Fruit fly (Drosophila melanogaster): ENCODE data around the gene CG1486.

The CG1486 gene

DNA sequence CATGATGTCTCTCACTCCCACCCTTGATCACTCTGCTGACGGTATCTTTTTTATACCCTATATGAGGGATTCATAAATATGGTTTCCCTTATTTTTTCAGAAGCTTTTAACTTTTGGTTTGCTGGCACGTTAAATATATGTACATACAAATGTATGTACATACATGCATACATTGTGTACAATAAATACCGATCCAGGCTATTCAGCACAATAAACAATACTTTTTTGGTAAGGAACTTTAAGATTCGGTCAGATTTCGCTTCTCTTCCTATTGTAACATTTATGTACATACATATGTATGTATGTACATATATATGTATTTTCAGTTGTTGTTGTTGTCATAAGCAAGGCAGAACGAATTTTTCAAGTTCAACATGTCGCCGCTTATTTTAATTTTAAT lies 41.8 kb upstream of the CG1486 start (continued):
- TF ChIP-seq Hr51 (GFP tag; optimal IDR thresholded peaks at IDR 0.05): no peak
- no peak for TF ChIP-seq MBD-R2 (GFP tag; IDR thresholded peaks at IDR 0.05)
- no peak for TF ChIP-seq CG6854 (GFP tag; optimal IDR thresholded peaks at IDR 0.05)
- TF ChIP-seq Bteb2 (GFP tag; optimal IDR thresholded peaks at IDR 0.05): no peak
- no peak for TF ChIP-seq ac (GFP tag; optimal IDR thresholded peaks at IDR 0.05)
- TF ChIP-seq CG30020 (tag; optimal IDR thresholded peaks at IDR 0.05): no peak
- peak; percentile 29; the same call in 1 of the 2 replicates for TF ChIP-seq H2.0 (GFP tag; IDR thresholded peaks at IDR 0.05)
- TF ChIP-seq insv (GFP tag; optimal IDR thresholded peaks at IDR 0.05): no peak
- no peak for TF ChIP-seq br (optimal IDR thresholded peaks at IDR 0.05)
- peak; percentile 30 for TF ChIP-seq unpg (GFP tag; optimal IDR thresholded peaks at IDR 0.05)
- no peak for TF ChIP-seq tin (GFP tag; optimal IDR thresholded peaks at IDR 0.05)
- no peak for TF ChIP-seq prd (optimal IDR thresholded peaks at IDR 0.05)
- no peak for TF ChIP-seq prd (GFP tag; IDR thresholded peaks at IDR 0.05)
- TF ChIP-seq otp (GFP tag; IDR thresholded peaks at IDR 0.05): no peak
- TF ChIP-seq CG13624 (GFP tag; optimal IDR thresholded peaks at IDR 0.05): no peak
- TF ChIP-seq C15 (GFP tag; IDR thresholded peaks at IDR 0.05): no peak
- no peak for TF ChIP-seq CG8765 (GFP tag; IDR thresholded peaks at IDR 0.05)
- TF ChIP-seq Xrp1 (GFP tag; IDR thresholded peaks at IDR 0.05): no peak
- TF ChIP-seq cato (GFP tag; optimal IDR thresholded peaks at IDR 0.05; ENCODE audit: borderline replicate concordance): no peak
- TF ChIP-seq lilli (GFP tag; optimal IDR thresholded peaks at IDR 0.05): peak; percentile 25
- TF ChIP-seq crp (GFP tag; optimal IDR thresholded peaks at IDR 0.05): no peak
- TF ChIP-seq CG2712 (tag; optimal IDR thresholded peaks at IDR 0.05): no peak
- TF ChIP-seq vfl (GFP tag; optimal IDR thresholded peaks at IDR 0.05): no peak
- no peak for TF ChIP-seq CG6272 (GFP tag; IDR thresholded peaks at IDR 0.05)
- no peak for TF ChIP-seq pnt (GFP tag; optimal IDR thresholded peaks at IDR 0.05)
- TF ChIP-seq CG6254 (GFP tag; optimal IDR thresholded peaks at IDR 0.05): no peak
- no peak for TF ChIP-seq CG8359 (GFP tag; optimal IDR thresholded peaks at IDR 0.05; ENCODE audit: borderline replicate concordance)
- no peak for TF ChIP-seq HmgZ (tag; optimal IDR thresholded peaks at IDR 0.05)
- TF ChIP-seq MTF-1 (GFP tag; optimal IDR thresholded peaks at IDR 0.05; ENCODE audit: borderline replicate concordance): no peak
- TF ChIP-seq D19A (tag; optimal IDR thresholded peaks at IDR 0.05): peak; percentile 89
- TF ChIP-seq Tbp (GFP tag; optimal IDR thresholded peaks at IDR 0.05): no peak
- no peak for TF ChIP-seq wek (GFP tag; optimal IDR thresholded peaks at IDR 0.05)
- peak; percentile 6 for TF ChIP-seq maf-S (GFP tag; optimal IDR thresholded peaks at IDR 0.05)
- no peak for TF ChIP-seq tio (GFP tag; optimal IDR thresholded peaks at IDR 0.05)
- TF ChIP-seq ems (GFP tag; optimal IDR thresholded peaks at IDR 0.05): no peak
- no peak for TF ChIP-seq odd (GFP tag; optimal IDR thresholded peaks at IDR 0.05)
- TF ChIP-seq chif (GFP tag; optimal IDR thresholded peaks at IDR 0.05): no peak
- no peak for TF ChIP-seq CG8089 (GFP tag; optimal IDR thresholded peaks at IDR 0.05)
- no peak for TF ChIP-seq CG12391 (tag; optimal IDR thresholded peaks at IDR 0.05)
- TF ChIP-seq ind (GFP tag; optimal IDR thresholded peaks at IDR 0.05): no peak
- TF ChIP-seq trem (tag; optimal IDR thresholded peaks at IDR 0.05): no peak
- TF ChIP-seq H15 (GFP tag; IDR thresholded peaks at IDR 0.05): no peak
- TF ChIP-seq CG10321 (GFP tag; IDR thresholded peaks at IDR 0.05): no peak
- no peak for TF ChIP-seq CTCF (GFP tag; optimal IDR thresholded peaks at IDR 0.05)
- no peak for TF ChIP-seq CG10147 (GFP tag; optimal IDR thresholded peaks at IDR 0.05)
- no peak for TF ChIP-seq aop (GFP tag; IDR thresholded peaks at IDR 0.05)
- TF ChIP-seq psq (GFP tag; optimal IDR thresholded peaks at IDR 0.05): no peak
- TF ChIP-seq kni (GFP tag; optimal IDR thresholded peaks at IDR 0.05): no peak
- TF ChIP-seq ab (GFP tag; optimal IDR thresholded peaks at IDR 0.05): no peak
- no peak for TF ChIP-seq CG12071 (GFP tag; optimal IDR thresholded peaks at IDR 0.05)
- no peak for TF ChIP-seq CG1024 (GFP tag; IDR thresholded peaks at IDR 0.05)
- TF ChIP-seq chinmo (GFP tag; IDR thresholded peaks at IDR 0.05; ENCODE audit: partially characterized antibody): no peak
- no peak for TF ChIP-seq CG17328 (GFP tag; IDR thresholded peaks at IDR 0.05)
- TF ChIP-seq CG11398 (GFP tag; optimal IDR thresholded peaks at IDR 0.05): no peak
